Worm (Caenorhabditis elegans) whole organism, L4 larva: ENCODE data around the gene efk-1.

ENCODE experiments used
- F37D6.2 ChIP-seq: sonication (generic microtip); optimal IDR thresholded peaks from 2 replicates; lab custom pipeline; 2016; ENCODE audit warnings: mild to moderate bottlenecking, missing genetic modification characterization, missing compliant biosample characterization
- T20F7.1 ChIP-seq: fragments of 200-800 bp; sonication (Bioruptor generic); optimal IDR thresholded peaks from 2 replicates; lab custom pipeline; 2018; ENCODE audit warnings: mild to moderate bottlenecking, missing genetic modification characterization, missing compliant biosample characterization
- ZK337.2 ChIP-seq: fragments of 200-800 bp; sonication (Bioruptor generic); IDR thresholded peaks from 2 replicates; pipeline ENCODE4 v1.3.6; 2022; ENCODE audit warnings: missing genetic modification reagents, missing genetic modification characterization, missing compliant biosample characterization
- aha-1 ChIP-seq: fragments of 150-350 bp; peaks from one replicate; lab custom pipeline; 2014; ENCODE audit warnings: missing biosample characterization, missing genetic modification characterization
- ama-1 ChIP-seq: fragments of 150-350 bp; optimal IDR thresholded peaks from 2 replicates; lab custom pipeline; 2014; ENCODE audit warnings: inconsistent platforms, mixed read lengths
- arid-1 ChIP-seq: fragments of 200-800 bp; sonication (Bioruptor generic); conservative IDR thresholded peaks from 2 replicates; pipeline ENCODE4 v1.3.6; 2022; ENCODE audit warnings: missing genetic modification reagents, missing genetic modification characterization, missing compliant biosample characterization
- ceh-20 ChIP-seq: fragments of 200-800 bp; sonication (Bioruptor generic); IDR thresholded peaks from 2 replicates; pipeline ENCODE4 v1.3.6; 2022; ENCODE audit warnings: missing genetic modification reagents, missing genetic modification characterization, missing compliant biosample characterization
- daf-12 ChIP-seq: fragments of 150-350 bp; optimal IDR thresholded peaks from 2 replicates; lab custom pipeline; 2014; ENCODE audit warnings: missing biosample characterization, missing genetic modification reagents, missing genetic modification characterization
- daf-16 ChIP-seq, 3 experiments: sonication (generic microtip); optimal IDR thresholded peaks; 2 replicates each; lab custom pipeline; 2016 to 2017; ENCODE audit warnings: missing genetic modification characterization in 3 of 3, missing genetic modification reagents in 3 of 3, mild to moderate bottlenecking in 2 of 3, missing compliant biosample characterization in 2 of 3, missing biosample characterization in 1 of 3, moderate library complexity in 1 of 3
- dmd-6 ChIP-seq: fragments of 200-800 bp; sonication (Bioruptor generic); IDR thresholded peaks from 2 replicates; pipeline ENCODE4 v1.3.6; 2022; ENCODE audit warnings: missing genetic modification reagents, missing genetic modification characterization, missing compliant biosample characterization
- dve-1 ChIP-seq: sonication (generic microtip); optimal IDR thresholded peaks from 2 replicates; lab custom pipeline; 2017; ENCODE audit warnings: antibody characterized with exemption, mild to moderate bottlenecking, missing genetic modification characterization, missing compliant biosample characterization; ENCODE audit not compliant: insufficient read depth
- egl-43 ChIP-seq: fragments of 200-800 bp; sonication (Bioruptor generic); IDR thresholded peaks from 2 replicates; pipeline ENCODE4 v1.3.6; 2022; ENCODE audit warnings: missing genetic modification reagents, missing genetic modification characterization, missing compliant biosample characterization
- hif-1 ChIP-seq, 2 experiments: sonication (generic microtip); optimal IDR thresholded peaks; 2 replicates each; lab custom pipeline; 2016 to 2017; ENCODE audit warnings: missing compliant biosample characterization in 2 of 2, missing genetic modification characterization in 2 of 2, missing genetic modification reagents in 2 of 2, missing genotype in 2 of 2, mild to moderate bottlenecking in 1 of 2
- hlh-11 ChIP-seq: fragments of 200-800 bp; sonication (Bioruptor generic); optimal IDR thresholded peaks from 2 replicates; lab custom pipeline; 2018; ENCODE audit warnings: mild to moderate bottlenecking, missing genetic modification characterization, missing compliant biosample characterization
- lin-13 ChIP-seq: fragments of 150-350 bp; optimal IDR thresholded peaks from 2 replicates; lab custom pipeline; 2014; ENCODE audit warnings: missing biosample characterization, missing genetic modification reagents, missing genetic modification characterization
- lir-3 ChIP-seq: sonication (generic microtip); optimal IDR thresholded peaks from 2 replicates; lab custom pipeline; 2016; ENCODE audit warnings: mild to moderate bottlenecking, missing genetic modification characterization, missing compliant biosample characterization
- lsy-2 ChIP-seq, 2 experiments: fragments of 150-350 bp in 1 of 2; sonication (generic microtip) in 1 of 2; optimal IDR thresholded peaks; 2 replicates each; lab custom pipeline; 2014 to 2017; ENCODE audit warnings: missing biosample characterization in 2 of 2, missing genetic modification characterization in 2 of 2
- madf-5 ChIP-seq, 2 experiments: fragments of 200-800 bp; sonication (Bioruptor generic); IDR thresholded peaks; 2 replicates each; pipeline ENCODE4 v1.3.6; 2022; ENCODE audit warnings: missing compliant biosample characterization in 2 of 2, missing genetic modification characterization in 2 of 2
- madf-9 ChIP-seq: fragments of 200-800 bp; sonication (Bioruptor generic); conservative IDR thresholded peaks from 2 replicates; pipeline ENCODE4 v1.3.6; 2022; ENCODE audit warnings: missing genetic modification reagents, missing genetic modification characterization, missing compliant biosample characterization
- mdt-29 ChIP-seq: fragments of 200-800 bp; sonication (Bioruptor generic); IDR thresholded peaks from 2 replicates; pipeline ENCODE4 v1.3.6; 2022; ENCODE audit warnings: missing genetic modification reagents, missing genetic modification characterization, missing compliant biosample characterization
- mep-1 ChIP-seq: fragments of 150-350 bp; sonication (generic microtip); optimal IDR thresholded peaks from 3 replicates; lab custom pipeline; 2014; ENCODE audit warnings: missing biosample characterization, missing genetic modification characterization
- nhr-11 ChIP-seq: fragments of 150-350 bp; optimal IDR thresholded peaks from 2 replicates; lab custom pipeline; 2014; ENCODE audit warnings: missing biosample characterization, missing genetic modification characterization
- nhr-28 ChIP-seq: fragments of 150-350 bp; optimal IDR thresholded peaks from 2 replicates; lab custom pipeline; 2014; ENCODE audit warnings: missing biosample characterization, missing genetic modification characterization
- nhr-48 ChIP-seq: sonication (generic microtip); optimal IDR thresholded peaks from 2 replicates; lab custom pipeline; 2016; ENCODE audit warnings: mild to moderate bottlenecking, missing genetic modification characterization, missing compliant biosample characterization
- nhr-76 ChIP-seq: fragments of 150-350 bp; optimal IDR thresholded peaks from 2 replicates; lab custom pipeline; 2014; ENCODE audit warnings: missing biosample characterization, missing genetic modification characterization
- pha-4 ChIP-seq, 2 experiments: fragments of 150-350 bp in 1 of 2; fragments of 200-800 bp in 1 of 2; sonication (Bioruptor generic) in 1 of 2; IDR thresholded peaks in 1 of 2; optimal IDR thresholded peaks in 1 of 2; 2 replicates each; pipeline versions ENCODE4 v1.3.6 to Lab custom; 2014 to 2022; ENCODE audit warnings: missing genetic modification characterization in 2 of 2, missing genetic modification reagents in 2 of 2, missing biosample characterization in 1 of 2, missing compliant biosample characterization in 1 of 2
- php-3 ChIP-seq: fragments of 200-800 bp; sonication (Bioruptor generic); IDR thresholded peaks from 2 replicates; pipeline ENCODE4 v1.3.6; 2022; ENCODE audit warnings: missing genetic modification reagents, missing genetic modification characterization, missing compliant biosample characterization
- pqm-1 ChIP-seq: sonication (generic microtip); optimal IDR thresholded peaks from 2 replicates; lab custom pipeline; 2017; ENCODE audit warnings: missing biosample characterization, missing genetic modification characterization
- saeg-2 ChIP-seq: fragments of 200-800 bp; sonication (Bioruptor generic); IDR thresholded peaks from 2 replicates; pipeline ENCODE4 v1.3.6; 2022; ENCODE audit warnings: missing genetic modification reagents, missing genetic modification characterization, missing compliant biosample characterization
- set-16 ChIP-seq: fragments of 200-800 bp; sonication (Bioruptor generic); IDR thresholded peaks from 2 replicates; pipeline ENCODE4 v1.3.6; 2022; ENCODE audit warnings: missing genetic modification reagents, missing genetic modification characterization, missing compliant biosample characterization
- tag-97 ChIP-seq: fragments of 200-800 bp; sonication (Bioruptor generic); IDR thresholded peaks from 2 replicates; pipeline ENCODE4 v1.3.6; 2022; ENCODE audit warnings: missing genetic modification characterization, missing compliant biosample characterization
- tra-1 ChIP-seq: fragments of 200-800 bp; sonication (Bioruptor generic); IDR thresholded peaks from 2 replicates; pipeline ENCODE4 v1.3.6; 2022; ENCODE audit warnings: missing genetic modification reagents, missing genetic modification characterization, missing compliant biosample characterization
- unc-62 ChIP-seq, 3 experiments: fragments of 150-350 bp in 1 of 3; sonication (generic microtip); optimal IDR thresholded peaks in 2 of 3; peaks in 1 of 3; 1 replicate in 1 of 3; 2 replicates in 2 of 3; lab custom pipeline; 2014 to 2017; ENCODE audit warnings: missing biosample characterization in 3 of 3, missing genetic modification characterization in 3 of 3, missing genetic modification reagents in 3 of 3, missing genotype in 1 of 3
- zfp-3 ChIP-seq: fragments of 200-800 bp; sonication (Bioruptor generic); conservative IDR thresholded peaks from 2 replicates; pipeline ENCODE4 v1.3.6; 2022; ENCODE audit warnings: missing genetic modification reagents, missing genetic modification characterization, missing compliant biosample characterization
- ztf-7 ChIP-seq: fragments of 150-350 bp; optimal IDR thresholded peaks from 2 replicates; lab custom pipeline; 2014; ENCODE audit warnings: missing biosample characterization, missing genetic modification characterization

The efk-1 gene

ce11 chrIII:6123647-6124046 lies 44.7 kb downstream of the efk-1 start (continued):
- TF ChIP-seq ZK337.2 (GFP tag; lab: Robert Waterston, UW) (no peak), dmd-6 (GFP tag; lab: Robert Waterston, UW) (no peak), tag-97 (no peak)
- TF ChIP-seq, all 104 proteins: peak for 20

ce11 chrIII:6120990-6121389 lies 47.4 kb downstream of the efk-1 start:
- TF ChIP-seq set-16 (GFP tag; lab: Robert Waterston, UW) (no peak), unc-62 (GFP tag; optimal IDR thresholded peaks at IDR 0.05 in 1 of 2; lab: Kevin White, UChicago) (peak in 1 of 2 experiments; percentile 71), unc-62 (tag; optimal IDR thresholded peaks at IDR 0.05; lab: Kevin White, UChicago) (no peak)
- TF ChIP-seq, all 104 proteins: peak for 1

ce11 chrIII:6118320-6118719 lies 50.0 kb downstream of the efk-1 start, which contains the start of gene kin-18:
TSS of gene kin-18 (plus strand) at chrIII:6118620.
- TF ChIP-seq lir-3 (tag; lab: Kevin White, UChicago) (no peak), mdt-29 (GFP tag; lab: Robert Waterston, UW) (no peak), aha-1 (peak; percentile 21)
- TF ChIP-seq, all 104 proteins: peak for 1

ce11 chrIII:6116981-6117380 lies 51.4 kb downstream of the efk-1 start:
- peak; percentile 40 for TF ChIP-seq nhr-28 (tag; lab: Kevin White, UChicago)
- TF ChIP-seq pqm-1 (tag; lab: Kevin White, UChicago): peak; percentile 96
- peak; percentile 52 for TF ChIP-seq dve-1 (tag; lab: Kevin White, UChicago)
- TF ChIP-seq tra-1: peak; percentile 30; the same call in 1 of the 2 replicates
- no peak for TF ChIP-seq lin-13 (GFP tag; lab: Kevin White, UChicago)
- no peak for TF ChIP-seq egl-43 (GFP tag; lab: Robert Waterston, UW)
- TF ChIP-seq daf-12 (tag; lab: Kevin White, UChicago): no peak
- TF ChIP-seq ztf-7 (tag; lab: Kevin White, UChicago): no peak
- TF ChIP-seq nhr-76: no peak
- peak; percentile 56 for TF ChIP-seq dmd-6 (GFP tag; lab: Robert Waterston, UW)
- no peak for TF ChIP-seq nhr-11 (tag; lab: Kevin White, UChicago)
- peak; percentile 96 for TF ChIP-seq php-3 (GFP tag; lab: Robert Waterston, UW)
- no peak for TF ChIP-seq madf-9 (GFP tag; lab: Robert Waterston, UW)
- peak; percentile 10 for TF ChIP-seq hlh-11 (tag; lab: Kevin White, UChicago)
- TF ChIP-seq madf-5 (GFP tag; IDR thresholded peaks at IDR 0.05; lab: Robert Waterston, UW): no peak
- peak; percentile 7 for TF ChIP-seq T20F7.1
- TF ChIP-seq nhr-48: peak; percentile 24
- TF ChIP-seq hif-1 (tag; optimal IDR thresholded peaks at IDR 0.05; lab: Kevin White, UChicago): no peak
- no peak for TF ChIP-seq F37D6.2 (tag; lab: Kevin White, UChicago)
- no peak for TF ChIP-seq arid-1 (GFP tag; lab: Robert Waterston, UW)
- 0 out of 2 replicates have a peak, but pooled peaks have one; percentile 16 for TF ChIP-seq pha-4 (GFP tag; IDR thresholded peaks at IDR 0.05; lab: Robert Waterston, UW)
- TF ChIP-seq pha-4 (tag; optimal IDR thresholded peaks at IDR 0.05; lab: Kevin White, UChicago): no peak
- peak in 1 of 2 experiments; percentile 20 for TF ChIP-seq lsy-2 (tag; optimal IDR thresholded peaks at IDR 0.05; lab: Kevin White, UChicago)
- TF ChIP-seq saeg-2: no peak
- no peak for TF ChIP-seq ama-1 (lab: Kevin White, UChicago)
- peak; percentile 55 for TF ChIP-seq mep-1
- no peak for TF ChIP-seq zfp-3 (GFP tag; lab: Robert Waterston, UW)
- TF ChIP-seq ceh-20 (GFP tag; lab: Robert Waterston, UW): no peak
- TF ChIP-seq daf-16 (GFP tag; optimal IDR thresholded peaks at IDR 0.05; lab: Kevin White, UChicago): no peak
- peak; percentile 53 for TF ChIP-seq daf-16 (tag; optimal IDR thresholded peaks at IDR 0.05; lab: Kevin White, UChicago)
